Worm (Caenorhabditis elegans): ENCODE results near the gene F18A11.3.
"Not testable (repeated sequence)": the region's sequence is repeated elsewhere in the genome, so short reads cannot be mapped to it uniquely, and the experiment has no call there.

F18A11.3 gene

ce11 chrII:13066777-13067290 lies 30.2 kb upstream of the F18A11.3 start:
- TF ChIP-seq flt-1 (GFP tag; IDR thresholded peaks at IDR 0.05) (no peak), tab-1 (GFP tag; IDR thresholded peaks at IDR 0.05) (0 out of 2 replicates have a peak, but pooled peaks have one; percentile 21)

ce11 chrII:13065251-13065650 lies 28.6 kb upstream of the F18A11.3 start:
- no peak for TF ChIP-seq ref-1 (GFP tag; conservative IDR thresholded peaks at IDR 0.05)

ce11 chrII:13059196-13059595 lies 22.6 kb upstream of the F18A11.3 start:
- TF ChIP-seq cog-1 (tag; optimal IDR thresholded peaks at IDR 0.05) (no peak), ztf-23 (GFP tag; IDR thresholded peaks at IDR 0.05) (no peak), klf-2 (GFP tag; conservative IDR thresholded peaks at IDR 0.05) (no peak), ztf-29 (GFP tag; IDR thresholded peaks at IDR 0.05) (no peak), flt-1 (GFP tag; IDR thresholded peaks at IDR 0.05) (no peak), ref-1 (GFP tag; conservative IDR thresholded peaks at IDR 0.05) (no peak), T22C8.4 (GFP tag; IDR thresholded peaks at IDR 0.05) (no peak), med-1 (GFP tag; optimal IDR thresholded peaks at IDR 0.05; ENCODE audit: insufficient read depth) (no peak), tab-1 (GFP tag; IDR thresholded peaks at IDR 0.05) (no peak)

ce11 chrII:13056580-13056979 lies 19.9 kb upstream of the F18A11.3 start, which contains the start of gene zyx-1:
TSS of gene zyx-1 (plus strand) at chrII:13056910.
- TF ChIP-seq ztf-29 (GFP tag; IDR thresholded peaks at IDR 0.05) (no peak), klf-2 (GFP tag; conservative IDR thresholded peaks at IDR 0.05) (no peak), tab-1 (GFP tag; IDR thresholded peaks at IDR 0.05) (no peak), cog-1 (tag; optimal IDR thresholded peaks at IDR 0.05) (no peak), flt-1 (GFP tag; IDR thresholded peaks at IDR 0.05) (no peak), med-1 (GFP tag; optimal IDR thresholded peaks at IDR 0.05; ENCODE audit: insufficient read depth) (no peak), T22C8.4 (GFP tag; IDR thresholded peaks at IDR 0.05) (no peak), ztf-23 (GFP tag; IDR thresholded peaks at IDR 0.05) (no peak), ref-1 (GFP tag; conservative IDR thresholded peaks at IDR 0.05) (no peak)

ce11 chrII:13053443-13053842 lies 16.8 kb upstream of the F18A11.3 start:
- TF ChIP-seq tab-1 (GFP tag; IDR thresholded peaks at IDR 0.05) (no peak), klf-2 (GFP tag; conservative IDR thresholded peaks at IDR 0.05) (no peak), ztf-23 (GFP tag; IDR thresholded peaks at IDR 0.05) (no peak), med-1 (GFP tag; optimal IDR thresholded peaks at IDR 0.05; ENCODE audit: insufficient read depth) (no peak), T22C8.4 (GFP tag; IDR thresholded peaks at IDR 0.05) (no peak), cog-1 (tag; optimal IDR thresholded peaks at IDR 0.05) (no peak), ztf-29 (GFP tag; IDR thresholded peaks at IDR 0.05) (no peak), flt-1 (GFP tag; IDR thresholded peaks at IDR 0.05) (no peak), ref-1 (GFP tag; conservative IDR thresholded peaks at IDR 0.05) (no peak)

ce11 chrII:13050050-13050449 lies 13.4 kb upstream of the F18A11.3 start:
- TF ChIP-seq ref-1 (GFP tag; conservative IDR thresholded peaks at IDR 0.05) (no peak), T22C8.4 (GFP tag; IDR thresholded peaks at IDR 0.05) (no peak), klf-2 (GFP tag; conservative IDR thresholded peaks at IDR 0.05) (no peak), ztf-23 (GFP tag; IDR thresholded peaks at IDR 0.05) (no peak), flt-1 (GFP tag; IDR thresholded peaks at IDR 0.05) (no peak), cog-1 (tag; optimal IDR thresholded peaks at IDR 0.05) (no peak), med-1 (GFP tag; optimal IDR thresholded peaks at IDR 0.05; ENCODE audit: insufficient read depth) (no peak), ztf-29 (GFP tag; IDR thresholded peaks at IDR 0.05) (no peak), tab-1 (GFP tag; IDR thresholded peaks at IDR 0.05) (no peak)

ce11 chrII:13047609-13048008 lies 11.0 kb upstream of the F18A11.3 start, which contains the start of gene F42G4.2:
TSS of gene F42G4.2 (plus strand) at chrII:13047909.
- TF ChIP-seq cog-1 (tag; optimal IDR thresholded peaks at IDR 0.05); tab-1 (GFP tag; IDR thresholded peaks at IDR 0.05); T22C8.4 (GFP tag; IDR thresholded peaks at IDR 0.05): not testable (repeated sequence)

- peak; percentile 86 for TF ChIP-seq T22C8.4 (GFP tag; IDR thresholded peaks at IDR 0.05)
Observed at ce11 chrII:13047106-13047505, 10.5 kb upstream of the F18A11.3 start, which contains the start of gene F42G4.7. TSS of gene F42G4.7 (minus strand) at chrII:13047290.

- not testable (repeated sequence) for TF ChIP-seq med-1 (GFP tag; optimal IDR thresholded peaks at IDR 0.05; ENCODE audit: insufficient read depth); ztf-29 (GFP tag; IDR thresholded peaks at IDR 0.05); tab-1 (GFP tag; IDR thresholded peaks at IDR 0.05)
Observed at ce11 chrII:13043433-13044054, 6.9 kb upstream of the F18A11.3 start, which contains the start of gene puf-6. TSS of gene puf-6 (minus strand) at chrII:13043445.

- not testable (repeated sequence) for TF ChIP-seq klf-2 (GFP tag; conservative IDR thresholded peaks at IDR 0.05); T22C8.4 (GFP tag; IDR thresholded peaks at IDR 0.05); ztf-23 (GFP tag; IDR thresholded peaks at IDR 0.05)
Observed at ce11 chrII:13031649-13032191, 4.9 kb downstream of the F18A11.3 start, which contains the start of gene F18A11.2. TSS of gene F18A11.2 (plus strand) at chrII:13031699.

All from whole organism, midembryonic.